Fruit fly (Drosophila melanogaster) S2 (cell line): ENCODE measurements around the gene sip3.

Experiments
- CG8478 ChIP-seq: fragments of >200 bp; optimal IDR thresholded peaks from 2 replicates; lab custom pipeline; 2018
- CTCF ChIP-seq, 2 experiments: fragments of >200 bp; optimal IDR thresholded peaks; 2 replicates each; lab custom pipeline; 2018

- TF ChIP-seq CG8478 (lab: Kevin White, UChicago) (no peak), CTCF (optimal IDR thresholded peaks at IDR 0.05; lab: Kevin White, UChicago) (no peak)
These were observed 21.8 kb downstream of the sip3 start, which contains the start of the genes Mccc1 and Acf for dm6 chr3R:31793664-31794417.
